Worm (Caenorhabditis elegans) whole organism, midembryonic: ENCODE data around the gene klf-1.
"Not testable (repeated sequence)": the region's sequence is repeated elsewhere in the genome, so short reads cannot be mapped to it uniquely, and the experiment has no call there.

ENCODE experiments used
- cog-1 ChIP-seq: sonication (generic microtip); optimal IDR thresholded peaks from 2 replicates; lab custom pipeline; 2016; ENCODE audit warnings: missing genetic modification characterization, missing compliant biosample characterization
- tab-1 ChIP-seq: fragments of 200-800 bp; sonication (Bioruptor generic); IDR thresholded peaks from 2 replicates; pipeline ENCODE4 v1.3.6; 2022; ENCODE audit warnings: missing genetic modification characterization, missing compliant biosample characterization

ce11 chrIII:2846747-2847146 is 27.9 kb upstream of the klf-1 start, which contains the start of gene H34I24.1:
- not testable (repeated sequence) for TF ChIP-seq cog-1 (tag; lab: Kevin White, UChicago); tab-1
